Worm (Caenorhabditis elegans) whole organism, early embryonic: ENCODE results near the gene F58A4.6.

Source experiments
- B0310.2 ChIP-seq: sonication (generic microtip); optimal IDR thresholded peaks from 2 replicates; lab custom pipeline; 2016; ENCODE audit warnings: mild to moderate bottlenecking, missing genetic modification characterization, missing compliant biosample characterization
- F13C5.2 ChIP-seq: sonication (generic microtip); optimal IDR thresholded peaks from 2 replicates; lab custom pipeline; 2017; ENCODE audit warnings: mild to moderate bottlenecking, missing genetic modification characterization, inconsistent platforms, missing compliant biosample characterization
- aly-1 ChIP-seq: sonication (generic microtip); optimal IDR thresholded peaks from 2 replicates; lab custom pipeline; 2016; ENCODE audit warnings: missing genetic modification characterization, missing compliant biosample characterization
- ama-1 ChIP-seq: fragments of 150-350 bp; optimal IDR thresholded peaks from 2 replicates; lab custom pipeline; 2014
- ceh-13 ChIP-seq: fragments of 200-800 bp; sonication (Bioruptor generic); optimal IDR thresholded peaks from 2 replicates; lab custom pipeline; 2018; ENCODE audit warnings: mild to moderate bottlenecking, missing genetic modification characterization, missing compliant biosample characterization
- ceh-36 ChIP-seq: sonication (generic microtip); optimal IDR thresholded peaks from 2 replicates; lab custom pipeline; 2016; ENCODE audit warnings: missing genetic modification characterization, inconsistent platforms, missing compliant biosample characterization
- ets-7 ChIP-seq: sonication (generic microtip); optimal IDR thresholded peaks from 2 replicates; lab custom pipeline; 2016; ENCODE audit warnings: missing genotype, missing genetic modification characterization, missing compliant biosample characterization
- flt-1 ChIP-seq: fragments of 200-800 bp; sonication (Bioruptor generic); IDR thresholded peaks from 2 replicates; pipeline ENCODE4 v1.3.6; 2022; ENCODE audit warnings: missing genetic modification characterization, missing compliant biosample characterization
- hmbx-1 ChIP-seq: sonication (generic microtip); optimal IDR thresholded peaks from 2 replicates; lab custom pipeline; 2016; ENCODE audit warnings: mild to moderate bottlenecking, missing genetic modification characterization, missing compliant biosample characterization
- hmg-4 ChIP-seq: fragments of 200-800 bp; sonication (Bioruptor generic); optimal IDR thresholded peaks from 2 replicates; lab custom pipeline; 2018; ENCODE audit warnings: mild to moderate bottlenecking, missing genetic modification characterization, missing compliant biosample characterization
- hnd-1 ChIP-seq: sonication (generic microtip); optimal IDR thresholded peaks from 2 replicates; lab custom pipeline; 2016; ENCODE audit warnings: missing genetic modification characterization, missing compliant biosample characterization
- pes-1 ChIP-seq: fragments of 200-800 bp; sonication (Bioruptor generic); IDR thresholded peaks from 2 replicates; pipeline ENCODE4 v1.3.6; 2022; ENCODE audit warnings: missing genetic modification reagents, missing genetic modification characterization, missing compliant biosample characterization
- scrt-1 ChIP-seq: fragments of 200-800 bp; sonication (Bioruptor generic); IDR thresholded peaks from 2 replicates; pipeline ENCODE4 v1.3.6; 2022; ENCODE audit warnings: missing genetic modification characterization, missing compliant biosample characterization
- sea-1 ChIP-seq: fragments of 200-800 bp; sonication (Bioruptor generic); conservative IDR thresholded peaks from 2 replicates; pipeline ENCODE4 v1.3.6; 2022; ENCODE audit warnings: missing genetic modification characterization, missing compliant biosample characterization
- tbx-11 ChIP-seq: fragments of 200-800 bp; sonication (Bioruptor generic); IDR thresholded peaks from 2 replicates; pipeline ENCODE4 v1.3.6; 2022; ENCODE audit warnings: missing genetic modification characterization, missing compliant biosample characterization
- tbx-37 ChIP-seq: fragments of 200-800 bp; sonication (Bioruptor generic); conservative IDR thresholded peaks from 2 replicates; pipeline ENCODE4 v1.3.6; 2022; ENCODE audit warnings: missing genetic modification reagents, missing genetic modification characterization, missing compliant biosample characterization
- tra-4 ChIP-seq: sonication (generic microtip); optimal IDR thresholded peaks from 2 replicates; lab custom pipeline; 2017; ENCODE audit warnings: missing genetic modification characterization, missing compliant biosample characterization

Gene F58A4.6

DNA sequence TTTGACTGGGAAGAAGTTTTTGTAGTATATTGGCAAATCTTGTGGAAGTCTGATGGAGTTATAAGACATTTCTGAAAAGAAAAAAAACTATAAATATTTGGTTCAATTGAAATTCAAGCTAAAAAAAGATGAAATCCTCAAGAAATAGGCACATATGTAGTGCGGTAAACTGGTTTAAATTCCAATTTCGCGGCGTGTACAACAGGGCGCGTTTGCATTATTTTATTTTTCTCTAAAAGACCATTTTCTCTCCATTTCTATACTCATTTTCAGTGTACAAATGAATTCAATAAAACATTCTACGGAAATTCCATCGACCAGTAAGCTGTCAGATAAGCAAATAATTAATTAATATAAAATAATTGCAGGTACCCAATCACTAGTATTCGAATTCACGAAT, at the start of gene F58A4.6, which contains the start of gene pri-1:
Gene F58A4.6, plus strand, starts transcription at position 272 of the 400 bp plus-strand sequence.
Gene pri-1, minus strand, starts transcription at position 71 of the 400 bp plus-strand sequence.
- TF ChIP-seq sea-1 (GFP tag; lab: Robert Waterston, UW) (no peak), tbx-11 (no peak), ama-1 (lab: Kevin White, UChicago) (no peak), pes-1 (GFP tag; lab: Robert Waterston, UW) (no peak), F13C5.2 (tag; lab: Kevin White, UChicago) (peak; percentile 2), B0310.2 (tag; lab: Kevin White, UChicago) (no peak)

DNA sequence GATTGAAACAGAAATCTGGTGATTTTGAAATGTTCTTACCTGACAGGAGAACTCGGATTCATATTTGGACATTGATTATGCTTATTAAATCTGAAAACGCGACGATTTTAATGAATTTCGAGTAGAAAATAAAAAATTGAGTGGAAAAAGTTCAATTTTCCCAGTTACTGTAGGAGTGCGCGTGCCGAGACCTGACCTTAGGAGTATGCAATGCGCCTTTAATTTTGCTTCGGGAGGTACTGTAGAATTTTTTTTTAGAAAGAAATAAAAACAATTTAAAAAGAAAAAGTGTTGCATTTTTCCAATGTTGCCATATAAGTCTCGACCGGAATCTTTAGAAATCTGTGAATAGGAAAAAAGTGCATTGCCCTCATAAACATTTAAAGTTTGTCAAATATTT, 48.3 kb upstream of the F58A4.6 start, which contains the start of gene C48B4.11:
Gene C48B4.11, minus strand, starts transcription at position 143 of the 400 bp plus-strand sequence.
- TF ChIP-seq ceh-13 (no peak), tbx-11 (no peak), hnd-1 (tag; lab: Kevin White, UChicago) (no peak), ama-1 (lab: Kevin White, UChicago) (no peak), sea-1 (GFP tag; lab: Robert Waterston, UW) (no peak), F13C5.2 (tag; lab: Kevin White, UChicago) (no peak), tbx-37 (GFP tag; lab: Robert Waterston, UW) (no peak), B0310.2 (tag; lab: Kevin White, UChicago) (no peak), flt-1 (GFP tag; lab: Robert Waterston, UW) (no peak), hmbx-1 (no peak), ets-7 (tag; lab: Kevin White, UChicago) (no peak), scrt-1 (no peak), ceh-36 (tag; lab: Kevin White, UChicago) (no peak), hmg-4 (GFP tag; lab: Kevin White, UChicago) (no peak)

DNA sequence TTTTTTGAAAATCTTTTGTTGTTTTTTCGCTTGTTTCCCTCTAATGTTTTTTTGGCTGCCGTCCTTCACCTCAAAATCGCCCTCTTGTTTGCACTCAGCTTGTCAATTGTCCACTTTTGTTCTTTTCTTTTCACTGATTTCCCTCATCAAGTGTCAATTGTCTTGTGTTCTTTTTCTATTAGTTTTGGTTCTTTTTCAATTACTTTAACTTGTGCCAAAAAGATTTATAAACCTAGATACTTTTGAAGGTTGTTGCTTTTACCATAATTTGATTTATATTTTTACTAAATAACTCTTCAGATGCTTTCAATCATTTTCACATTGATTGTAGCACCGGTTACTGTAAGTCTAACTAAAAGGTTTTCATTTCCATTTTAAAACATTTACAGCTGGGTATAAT, 45.8 kb upstream of the F58A4.6 start, which contains the start of gene C48B4.13:
Gene C48B4.13, plus strand, starts transcription at position 301 of the 400 bp plus-strand sequence.
- no peak for TF ChIP-seq aly-1 (tag; lab: Kevin White, UChicago)
- TF ChIP-seq hnd-1 (tag; lab: Kevin White, UChicago): no peak
- no peak for TF ChIP-seq ceh-13
- no peak for TF ChIP-seq scrt-1
- no peak for TF ChIP-seq tra-4 (tag; lab: Kevin White, UChicago)
- TF ChIP-seq hmg-4 (GFP tag; lab: Kevin White, UChicago): no peak
- TF ChIP-seq F13C5.2 (tag; lab: Kevin White, UChicago): no peak
- no peak for TF ChIP-seq ets-7 (tag; lab: Kevin White, UChicago)
- TF ChIP-seq sea-1 (GFP tag; lab: Robert Waterston, UW): no peak
- no peak for TF ChIP-seq ceh-36 (tag; lab: Kevin White, UChicago)
- no peak for TF ChIP-seq hmbx-1

DNA sequence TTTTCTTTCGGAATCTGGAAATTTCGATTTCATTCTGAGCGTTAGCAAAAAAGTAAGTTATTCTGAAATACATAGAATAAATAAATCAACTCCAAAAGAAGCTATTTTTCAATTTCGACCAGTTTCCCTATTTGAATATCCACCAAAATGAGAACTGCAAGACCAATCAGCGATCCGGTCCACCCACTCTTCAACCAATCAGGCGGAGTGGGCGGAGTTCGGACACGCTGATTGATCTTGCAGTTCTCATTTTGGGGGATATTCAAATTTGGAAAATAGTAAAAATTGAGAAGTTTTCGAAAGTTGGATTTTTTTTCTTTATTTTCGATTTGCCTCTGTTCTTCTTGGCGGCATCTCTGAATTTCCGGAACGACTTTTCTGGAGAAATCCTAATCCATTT, 43.4 kb upstream of the F58A4.6 start:
- no peak for TF ChIP-seq aly-1 (tag; lab: Kevin White, UChicago)
- TF ChIP-seq ama-1 (lab: Kevin White, UChicago): no peak
- no peak for TF ChIP-seq B0310.2 (tag; lab: Kevin White, UChicago)
- no peak for TF ChIP-seq ceh-13
- no peak for TF ChIP-seq pes-1 (GFP tag; lab: Robert Waterston, UW)
- TF ChIP-seq tra-4 (tag; lab: Kevin White, UChicago): no peak
- TF ChIP-seq scrt-1: no peak
- no peak for TF ChIP-seq tbx-37 (GFP tag; lab: Robert Waterston, UW)
- no peak for TF ChIP-seq hmbx-1
- no peak for TF ChIP-seq hnd-1 (tag; lab: Kevin White, UChicago)
- no peak for TF ChIP-seq ceh-36 (tag; lab: Kevin White, UChicago)
- no peak for TF ChIP-seq hmg-4 (GFP tag; lab: Kevin White, UChicago)
- no peak for TF ChIP-seq flt-1 (GFP tag; lab: Robert Waterston, UW)
- TF ChIP-seq sea-1 (GFP tag; lab: Robert Waterston, UW): no peak
- TF ChIP-seq tbx-11: no peak
- TF ChIP-seq ets-7 (tag; lab: Kevin White, UChicago): no peak
- no peak for TF ChIP-seq F13C5.2 (tag; lab: Kevin White, UChicago)

DNA sequence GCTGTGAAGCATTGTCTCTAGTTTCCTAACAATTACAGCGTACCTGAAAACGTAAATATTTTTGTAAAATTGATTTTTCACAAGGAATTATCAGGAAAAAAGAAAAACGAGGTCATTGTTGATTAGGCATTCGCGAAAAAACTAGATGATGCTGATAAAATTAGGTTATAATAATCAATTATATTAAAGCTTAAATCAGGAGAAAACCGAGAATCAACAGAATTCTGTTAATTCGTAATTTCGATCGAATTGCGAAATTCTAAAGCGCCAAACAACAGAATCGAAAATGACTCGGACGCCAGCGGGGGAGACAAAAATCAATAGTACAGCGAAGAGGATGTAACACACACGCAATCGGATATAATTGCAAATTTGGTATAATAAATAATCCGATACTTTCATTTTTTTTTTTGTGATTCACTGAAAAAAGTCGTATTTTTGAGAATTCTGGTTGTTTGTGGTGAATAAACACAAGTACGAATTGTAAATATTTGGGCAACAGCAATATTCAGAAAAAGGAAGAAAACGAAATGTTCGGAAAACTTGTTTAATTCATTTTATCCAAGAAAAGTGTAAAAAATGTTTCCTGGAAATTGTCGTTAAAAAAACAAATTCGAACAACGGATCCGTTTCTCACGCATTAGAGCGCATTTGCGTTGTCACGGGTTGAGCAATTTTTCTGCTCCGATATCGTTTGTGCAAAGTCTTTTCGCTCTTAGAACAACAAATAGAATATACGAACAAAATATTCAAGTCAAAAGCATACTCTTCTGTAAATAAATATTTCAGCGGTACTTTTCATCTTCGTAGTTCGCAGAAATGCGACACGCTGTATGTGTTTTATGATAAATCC, 34.0 kb upstream of the F58A4.6 start, which contains the start of gene ced-7:
Gene ced-7, minus strand, starts transcription at position 51 of the 853 bp plus-strand sequence.
- TF ChIP-seq tbx-11: no peak
- TF ChIP-seq hmbx-1: no peak
- no peak for TF ChIP-seq sea-1 (GFP tag; lab: Robert Waterston, UW)
- no peak for TF ChIP-seq ceh-36 (tag; lab: Kevin White, UChicago)
- no peak for TF ChIP-seq aly-1 (tag; lab: Kevin White, UChicago)
- no peak for TF ChIP-seq ets-7 (tag; lab: Kevin White, UChicago)
- TF ChIP-seq B0310.2 (tag; lab: Kevin White, UChicago): no peak
- TF ChIP-seq hnd-1 (tag; lab: Kevin White, UChicago): no peak
- no peak for TF ChIP-seq tbx-37 (GFP tag; lab: Robert Waterston, UW)
- TF ChIP-seq ceh-13: no peak
- no peak for TF ChIP-seq hmg-4 (GFP tag; lab: Kevin White, UChicago)
- TF ChIP-seq tra-4 (tag; lab: Kevin White, UChicago): no peak
- TF ChIP-seq F13C5.2 (tag; lab: Kevin White, UChicago): no peak
- no peak for TF ChIP-seq ama-1 (lab: Kevin White, UChicago)
- TF ChIP-seq scrt-1: no peak
- no peak for TF ChIP-seq flt-1 (GFP tag; lab: Robert Waterston, UW)

DNA sequence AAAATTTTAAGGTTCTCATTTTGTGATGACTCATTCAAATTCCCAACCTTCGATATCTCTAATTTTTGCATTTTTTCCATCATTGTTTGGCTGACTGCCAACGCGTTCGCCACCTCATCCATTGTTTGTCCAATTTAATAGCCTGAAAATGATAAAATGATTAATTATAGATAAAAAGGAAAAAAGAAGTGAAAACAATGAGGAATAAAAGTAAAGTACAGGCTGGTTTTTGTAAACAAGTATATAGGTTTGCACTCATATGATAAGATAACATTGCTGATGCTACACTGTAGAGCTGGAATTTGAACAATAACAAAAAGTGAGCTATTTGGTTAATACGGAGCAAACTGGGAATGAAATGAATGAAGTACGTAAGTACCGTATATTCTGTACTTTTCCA, 32.0 kb upstream of the F58A4.6 start, which contains the start of gene C48B4.3:
Gene C48B4.3, minus strand, starts transcription at position 149 of the 400 bp plus-strand sequence.
- TF ChIP-seq tbx-37 (GFP tag; lab: Robert Waterston, UW) (no peak), tbx-11 (no peak), flt-1 (GFP tag; lab: Robert Waterston, UW) (no peak), scrt-1 (no peak), F13C5.2 (tag; lab: Kevin White, UChicago) (no peak), hmbx-1 (no peak), pes-1 (GFP tag; lab: Robert Waterston, UW) (no peak), B0310.2 (tag; lab: Kevin White, UChicago) (no peak), sea-1 (GFP tag; lab: Robert Waterston, UW) (no peak), ets-7 (tag; lab: Kevin White, UChicago) (no peak), aly-1 (tag; lab: Kevin White, UChicago) (no peak), hmg-4 (GFP tag; lab: Kevin White, UChicago) (no peak), tra-4 (tag; lab: Kevin White, UChicago) (no peak), ceh-36 (tag; lab: Kevin White, UChicago) (no peak), hnd-1 (tag; lab: Kevin White, UChicago) (no peak), ama-1 (lab: Kevin White, UChicago) (no peak), ceh-13 (no peak)
